Worm (Caenorhabditis elegans) whole organism, midembryonic: ENCODE results near the gene H06A10.1.

Source experiments
- T22C8.4 ChIP-seq: fragments of 200-800 bp; sonication (Bioruptor generic); IDR thresholded peaks from 2 replicates; pipeline ENCODE4 v1.3.6; 2022; ENCODE audit warnings: missing genetic modification characterization, missing compliant biosample characterization
- cog-1 ChIP-seq: sonication (generic microtip); optimal IDR thresholded peaks from 2 replicates; lab custom pipeline; 2016; ENCODE audit warnings: missing genetic modification characterization, missing compliant biosample characterization
- flt-1 ChIP-seq: fragments of 200-800 bp; sonication (Bioruptor generic); IDR thresholded peaks from 2 replicates; pipeline ENCODE4 v1.3.6; 2022; ENCODE audit warnings: missing genetic modification characterization, missing compliant biosample characterization
- klf-2 ChIP-seq: fragments of 200-800 bp; sonication (Bioruptor generic); conservative IDR thresholded peaks from 2 replicates; pipeline ENCODE4 v1.3.6; 2022; ENCODE audit warnings: missing genetic modification reagents, missing genetic modification characterization, missing compliant biosample characterization
- med-1 ChIP-seq: sonication (generic microtip); optimal IDR thresholded peaks from 2 replicates; lab custom pipeline; 2017; ENCODE audit warnings: missing genetic modification characterization, mild to moderate bottlenecking, missing compliant biosample characterization, antibody characterized with exemption, missing genetic modification reagents; ENCODE audit not compliant: insufficient read depth
- ref-1 ChIP-seq: fragments of 200-800 bp; sonication (Bioruptor generic); conservative IDR thresholded peaks from 2 replicates; pipeline ENCODE4 v1.3.6; 2022; ENCODE audit warnings: missing genetic modification reagents, missing genetic modification characterization, missing compliant biosample characterization
- tab-1 ChIP-seq: fragments of 200-800 bp; sonication (Bioruptor generic); IDR thresholded peaks from 2 replicates; pipeline ENCODE4 v1.3.6; 2022; ENCODE audit warnings: missing genetic modification characterization, missing compliant biosample characterization
- ztf-23 ChIP-seq: fragments of 200-800 bp; sonication (Bioruptor generic); IDR thresholded peaks from 2 replicates; pipeline ENCODE4 v1.3.6; 2022; ENCODE audit warnings: missing genetic modification reagents, missing genetic modification characterization, missing compliant biosample characterization
- ztf-29 ChIP-seq: fragments of 200-800 bp; sonication (Bioruptor generic); IDR thresholded peaks from 2 replicates; pipeline ENCODE4 v1.3.6; 2022; ENCODE audit warnings: missing genetic modification reagents, missing genetic modification characterization, missing compliant biosample characterization

The H06A10.1 gene

DNA sequence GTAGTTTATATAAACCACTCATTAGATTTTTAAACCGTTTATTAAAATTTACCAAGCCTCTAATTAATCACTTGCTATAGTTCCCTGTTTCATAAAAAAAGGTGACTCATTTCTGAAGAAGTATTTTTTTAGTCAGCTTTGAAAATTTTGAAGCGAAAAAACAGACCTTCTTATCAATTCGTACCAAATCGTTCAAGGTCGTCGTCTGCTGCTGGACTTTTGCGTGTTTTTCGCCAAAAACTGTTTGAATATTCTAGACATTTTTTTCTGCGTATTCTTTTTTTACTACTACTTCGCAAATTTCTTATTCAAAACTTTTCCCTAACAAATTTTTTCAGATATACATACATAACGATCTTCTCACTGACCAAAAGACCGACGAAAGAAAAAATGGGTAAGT lies 34.9 kb downstream of the H06A10.1 start, which contains the start of gene cah-4:
Gene cah-4, plus strand, starts transcription at position 339 of the 400 bp plus-strand sequence.
- TF ChIP-seq tab-1 (GFP tag; lab: Robert Waterston, UW) (no peak), ztf-29 (GFP tag; lab: Robert Waterston, UW) (no peak), T22C8.4 (GFP tag; lab: Robert Waterston, UW) (no peak), cog-1 (tag; lab: Kevin White, UChicago) (no peak), klf-2 (GFP tag; lab: Robert Waterston, UW) (no peak), ztf-23 (GFP tag; lab: Robert Waterston, UW) (no peak), ref-1 (GFP tag; lab: Robert Waterston, UW) (no peak)

DNA sequence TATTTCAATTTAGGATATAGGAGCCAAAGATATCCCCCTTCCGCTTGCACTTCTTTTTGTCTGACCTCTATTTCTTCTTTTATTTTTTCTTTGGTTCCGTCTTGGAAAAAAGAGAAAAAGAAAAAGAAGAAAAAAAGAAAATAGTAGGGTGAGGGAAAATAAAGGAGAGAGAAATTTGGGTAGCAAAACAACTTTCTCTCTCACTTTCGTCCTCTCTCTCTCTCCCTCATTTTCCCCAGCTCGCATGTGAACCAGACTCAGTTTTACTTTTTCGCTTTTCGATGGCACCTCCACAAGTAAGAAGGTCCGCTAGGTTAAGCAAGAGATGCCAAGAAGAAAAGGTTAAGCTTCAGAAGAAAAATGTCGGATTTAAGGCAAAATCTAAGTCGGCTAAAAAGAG lies 35.4 kb downstream of the H06A10.1 start:
- TF ChIP-seq T22C8.4 (GFP tag; lab: Robert Waterston, UW) = no peak
- TF ChIP-seq ztf-29 (GFP tag; lab: Robert Waterston, UW) = no peak
- TF ChIP-seq flt-1 (GFP tag; lab: Robert Waterston, UW) = no peak
- TF ChIP-seq cog-1 (tag; lab: Kevin White, UChicago) = no peak
- no peak for TF ChIP-seq tab-1 (GFP tag; lab: Robert Waterston, UW)

DNA sequence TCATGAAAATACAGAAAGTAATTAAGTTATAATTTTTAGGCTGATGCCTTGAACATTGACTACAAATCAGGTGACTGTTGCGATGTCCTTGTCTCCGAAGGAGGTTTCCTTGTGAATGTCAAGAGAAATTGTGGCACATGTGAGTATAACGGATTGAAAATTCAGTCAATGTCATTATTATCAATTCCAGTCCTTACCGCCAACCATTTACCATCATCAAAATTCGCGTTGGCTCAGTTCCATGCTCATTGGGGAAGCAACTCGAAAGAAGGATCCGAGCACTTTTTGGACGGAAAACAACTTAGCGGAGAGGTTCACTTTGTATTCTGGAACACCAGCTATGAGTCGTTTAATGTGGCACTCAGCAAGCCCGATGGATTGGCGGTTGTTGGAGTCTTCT lies 36.0 kb downstream of the H06A10.1 start:
- no peak for TF ChIP-seq ztf-29 (GFP tag; lab: Robert Waterston, UW)
- TF ChIP-seq ztf-23 (GFP tag; lab: Robert Waterston, UW) = no peak
- no peak for TF ChIP-seq flt-1 (GFP tag; lab: Robert Waterston, UW)
- TF ChIP-seq T22C8.4 (GFP tag; lab: Robert Waterston, UW) = no peak
- no peak for TF ChIP-seq cog-1 (tag; lab: Kevin White, UChicago)
- TF ChIP-seq tab-1 (GFP tag; lab: Robert Waterston, UW) = no peak
- no peak for TF ChIP-seq ref-1 (GFP tag; lab: Robert Waterston, UW)
- no peak for TF ChIP-seq klf-2 (GFP tag; lab: Robert Waterston, UW)
- TF ChIP-seq med-1 (GFP tag; lab: Kevin White, UChicago) = no peak

DNA sequence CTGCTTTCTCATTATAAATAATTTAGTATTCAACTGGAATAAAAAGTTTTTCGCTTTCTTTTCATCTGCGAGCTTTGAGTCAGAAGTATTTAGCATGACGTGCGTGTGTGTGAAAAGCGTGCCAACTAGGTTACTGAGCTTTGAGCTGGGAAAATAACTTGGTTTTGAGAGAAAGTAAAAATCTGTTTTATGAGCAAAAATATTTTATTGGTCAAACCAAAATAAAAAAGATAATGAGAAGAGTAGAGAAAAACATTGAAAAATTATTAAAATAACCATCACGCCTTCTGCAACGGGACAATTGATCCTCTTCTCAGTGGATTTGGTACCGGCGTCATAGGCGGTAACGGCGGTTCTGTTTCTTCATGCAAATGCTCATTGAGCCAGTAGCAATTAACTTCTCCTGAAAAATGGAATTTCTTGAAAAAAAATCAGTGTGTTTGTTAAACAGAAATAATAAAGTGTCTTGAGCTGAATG lies 37.2 kb downstream of the H06A10.1 start:
- no peak for TF ChIP-seq T22C8.4 (GFP tag; lab: Robert Waterston, UW)
- no peak for TF ChIP-seq cog-1 (tag; lab: Kevin White, UChicago)
- no peak for TF ChIP-seq klf-2 (GFP tag; lab: Robert Waterston, UW)
- no peak for TF ChIP-seq ztf-29 (GFP tag; lab: Robert Waterston, UW)
- TF ChIP-seq tab-1 (GFP tag; lab: Robert Waterston, UW) = no peak

DNA sequence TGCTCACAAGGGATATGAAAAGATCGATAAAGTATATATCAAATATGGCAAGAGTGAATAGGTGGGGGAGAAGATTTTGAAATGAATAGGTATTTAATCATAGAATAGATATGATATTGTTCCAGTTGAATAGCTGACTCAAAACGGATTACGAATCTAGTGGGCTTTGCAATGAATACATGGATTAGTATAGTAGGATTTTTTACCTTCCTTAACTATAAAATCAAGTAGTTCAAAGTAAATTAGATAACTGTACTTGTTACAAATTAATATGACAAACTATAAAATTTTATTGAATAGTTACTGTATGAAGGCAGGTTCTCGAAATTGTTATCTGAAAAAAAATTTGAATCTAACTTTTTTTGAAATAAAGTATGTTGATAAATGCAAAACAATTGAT lies 43.6 kb downstream of the H06A10.1 start, which contains the start of gene odr-1:
Gene odr-1, minus strand, starts transcription at position 101 of the 400 bp plus-strand sequence.
- no peak for TF ChIP-seq flt-1 (GFP tag; lab: Robert Waterston, UW)

ce11 chrX:13555098-13555497 lies 47.8 kb downstream of the H06A10.1 start:
- no peak for TF ChIP-seq ztf-29 (GFP tag; lab: Robert Waterston, UW)
- no peak for TF ChIP-seq tab-1 (GFP tag; lab: Robert Waterston, UW)
- no peak for TF ChIP-seq med-1 (GFP tag; lab: Kevin White, UChicago)
- no peak for TF ChIP-seq ztf-23 (GFP tag; lab: Robert Waterston, UW)
- no peak for TF ChIP-seq cog-1 (tag; lab: Kevin White, UChicago)
- no peak for TF ChIP-seq klf-2 (GFP tag; lab: Robert Waterston, UW)
- no peak for TF ChIP-seq T22C8.4 (GFP tag; lab: Robert Waterston, UW)
- TF ChIP-seq flt-1 (GFP tag; lab: Robert Waterston, UW) = no peak
- no peak for TF ChIP-seq ref-1 (GFP tag; lab: Robert Waterston, UW)

- TF ChIP-seq tab-1 (GFP tag; lab: Robert Waterston, UW) = no peak
- no peak for TF ChIP-seq cog-1 (tag; lab: Kevin White, UChicago)
- no peak for TF ChIP-seq ztf-29 (GFP tag; lab: Robert Waterston, UW)
- TF ChIP-seq flt-1 (GFP tag; lab: Robert Waterston, UW) = no peak
- no peak for TF ChIP-seq med-1 (GFP tag; lab: Kevin White, UChicago)
Measured at ce11 chrX:13556066-13556465, 48.7 kb downstream of the H06A10.1 start, which contains the start of gene glb-20. glb-20 (minus strand) TSS chrX:13556166.

DNA sequence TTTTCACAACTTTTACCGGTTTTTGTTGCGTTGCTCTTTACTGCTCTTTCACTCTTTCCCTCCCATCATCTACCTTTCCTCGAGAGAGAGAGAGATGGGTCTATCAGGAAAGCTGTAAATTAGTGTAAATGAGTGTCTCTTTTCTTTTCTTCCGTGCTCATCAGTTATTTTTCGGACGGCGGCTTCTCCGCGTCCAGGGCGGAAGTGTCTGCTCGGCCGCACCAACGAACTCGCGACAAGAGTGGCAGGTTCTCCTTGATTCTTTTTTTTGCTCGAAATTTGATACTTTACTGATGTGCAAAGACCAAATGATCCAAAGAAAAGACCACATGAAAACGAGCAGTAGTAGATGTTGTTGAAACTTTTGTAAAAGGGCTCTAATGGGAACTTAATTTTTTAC lies 51.3 kb downstream of the H06A10.1 start:
- no peak for TF ChIP-seq tab-1 (GFP tag; lab: Robert Waterston, UW)
- no peak for TF ChIP-seq cog-1 (tag; lab: Kevin White, UChicago)
- TF ChIP-seq ref-1 (GFP tag; lab: Robert Waterston, UW) = no peak
- no peak for TF ChIP-seq flt-1 (GFP tag; lab: Robert Waterston, UW)
- no peak for TF ChIP-seq ztf-29 (GFP tag; lab: Robert Waterston, UW)
